Fruit fly (Drosophila melanogaster): ENCODE measurements around the gene CG13733.

Gene CG13733

DNA sequence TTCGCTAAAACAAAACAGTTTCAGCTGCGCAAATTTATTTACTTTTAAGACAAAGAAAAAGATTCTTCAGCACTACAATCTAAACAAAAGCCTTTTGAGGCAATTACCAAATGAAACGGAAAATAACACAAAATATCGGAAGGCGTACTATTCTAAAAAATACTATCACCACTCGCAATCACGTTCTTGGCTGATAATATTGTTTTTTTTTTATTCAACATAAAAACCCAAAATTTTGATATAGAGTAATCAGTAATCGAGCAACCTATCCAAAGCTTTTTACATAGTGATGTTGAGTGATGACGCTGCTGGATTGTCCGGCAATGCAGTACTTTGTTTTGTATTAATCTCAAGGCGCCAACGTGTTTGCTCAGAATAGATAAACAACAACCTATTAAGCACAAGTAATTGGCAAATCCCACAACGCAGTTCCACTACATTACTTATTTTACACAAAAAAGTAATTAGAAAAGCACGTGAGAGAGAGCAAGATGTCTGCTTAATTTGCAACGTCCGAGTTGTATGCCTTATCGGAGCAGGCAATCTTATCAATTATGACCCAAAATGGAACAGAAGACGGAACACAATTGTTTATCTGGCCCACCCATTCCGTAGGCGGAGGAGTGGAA lies 47.7 kb downstream of the CG13733 start (continued):
- TF ChIP-seq ac (GFP tag; optimal IDR thresholded peaks at IDR 0.05): no peak
- no peak for TF ChIP-seq Stat92E (GFP tag; optimal IDR thresholded peaks at IDR 0.05)
- TF ChIP-seq CG15514 (GFP tag; optimal IDR thresholded peaks at IDR 0.05): no peak
- TF ChIP-seq dm (GFP tag; optimal IDR thresholded peaks at IDR 0.05): no peak
- peak; percentile 3 for TF ChIP-seq pho (GFP tag; optimal IDR thresholded peaks at IDR 0.05)
- TF ChIP-seq CG33213 (GFP tag; optimal IDR thresholded peaks at IDR 0.05): peak; percentile 8
- TF ChIP-seq Hey (tag; optimal IDR thresholded peaks at IDR 0.05): no peak
- TF ChIP-seq CG17612 (GFP tag; IDR thresholded peaks at IDR 0.05): no peak
- TF ChIP-seq CG7839 (tag; optimal IDR thresholded peaks at IDR 0.05): peak; percentile 21
- no peak for TF ChIP-seq grau (tag; optimal IDR thresholded peaks at IDR 0.05)
- TF ChIP-seq Rfx (GFP tag; IDR thresholded peaks at IDR 0.05): peak; percentile 33; the same call in 1 of the 2 replicates
- no peak for TF ChIP-seq Rx (GFP tag; IDR thresholded peaks at IDR 0.05)
- TF ChIP-seq dmrt99B (tag; optimal IDR thresholded peaks at IDR 0.05): peak; percentile 13
- TF ChIP-seq CG8281 (tag; optimal IDR thresholded peaks at IDR 0.05): no peak
- no peak for TF ChIP-seq BtbVII (GFP tag; optimal IDR thresholded peaks at IDR 0.05)
- TF ChIP-seq slou (GFP tag; optimal IDR thresholded peaks at IDR 0.05): no peak
- no peak for TF ChIP-seq CG8944 (GFP tag; optimal IDR thresholded peaks at IDR 0.05)
- TF ChIP-seq p53 (GFP tag; optimal IDR thresholded peaks at IDR 0.05): no peak
- peak; percentile 34 for TF ChIP-seq PHDP (tag; optimal IDR thresholded peaks at IDR 0.05)
- peak; percentile 27 for TF ChIP-seq CG2120 (GFP tag; optimal IDR thresholded peaks at IDR 0.05)
- no peak for TF ChIP-seq CG15011 (GFP tag; optimal IDR thresholded peaks at IDR 0.05)
- peak; percentile 26 for TF ChIP-seq Fer3 (tag; optimal IDR thresholded peaks at IDR 0.05)
- peak; percentile 51; the same call in 1 of the 2 replicates for TF ChIP-seq CG14441 (GFP tag; IDR thresholded peaks at IDR 0.05)
- TF ChIP-seq seq (GFP tag; IDR thresholded peaks at IDR 0.05): peak; percentile 24; the same call in 1 of the 2 replicates
- TF ChIP-seq schlank (tag; optimal IDR thresholded peaks at IDR 0.05): no peak
- TF ChIP-seq sug (tag; optimal IDR thresholded peaks at IDR 0.05): peak; percentile 60
- peak; percentile 51 for TF ChIP-seq grn (GFP tag; optimal IDR thresholded peaks at IDR 0.05)
- TF ChIP-seq chm (GFP tag; IDR thresholded peaks at IDR 0.05): no peak
- no peak for TF ChIP-seq CG2712 (tag; optimal IDR thresholded peaks at IDR 0.05)
- no peak for TF ChIP-seq ftz-f1 (GFP tag; optimal IDR thresholded peaks at IDR 0.05)
- no peak for TF ChIP-seq Neu2 (GFP tag; optimal IDR thresholded peaks at IDR 0.05; ENCODE audit: borderline replicate concordance)
- TF ChIP-seq D19B (GFP tag; optimal IDR thresholded peaks at IDR 0.05): peak; percentile 20
- no peak for TF ChIP-seq Sry-β (GFP tag; optimal IDR thresholded peaks at IDR 0.05)
- TF ChIP-seq gcm (GFP tag; optimal IDR thresholded peaks at IDR 0.05): no peak
- TF ChIP-seq bab2 (GFP tag; optimal IDR thresholded peaks at IDR 0.05): peak; percentile 11
- peak; percentile 20 for TF ChIP-seq Meics (GFP tag; optimal IDR thresholded peaks at IDR 0.05)
- TF ChIP-seq CG3407 (GFP tag; optimal IDR thresholded peaks at IDR 0.05): no peak
- TF ChIP-seq Fer2 (tag; optimal IDR thresholded peaks at IDR 0.05): no peak
- no peak for TF ChIP-seq CG5953 (GFP tag; IDR thresholded peaks at IDR 0.05)
- TF ChIP-seq en (GFP tag; optimal IDR thresholded peaks at IDR 0.05): no peak
- TF ChIP-seq dpn (GFP tag; optimal IDR thresholded peaks at IDR 0.05): peak in 1 of 2 experiments; percentile 21
- TF ChIP-seq CG2889 (GFP tag; IDR thresholded peaks at IDR 0.05): no peak
- TF ChIP-seq Side (GFP tag; optimal IDR thresholded peaks at IDR 0.05): no peak
- no peak for TF ChIP-seq Atf6 (GFP tag; IDR thresholded peaks at IDR 0.05)
- peak; percentile 43 for TF ChIP-seq slbo (GFP tag; IDR thresholded peaks at IDR 0.05)
- TF ChIP-seq Bteb2 (GFP tag; optimal IDR thresholded peaks at IDR 0.05): no peak
- TF ChIP-seq bbx (GFP tag; IDR thresholded peaks at IDR 0.05; ENCODE audit: partially characterized antibody): no peak
- peak; percentile 1 for TF ChIP-seq CG17385 (GFP tag; optimal IDR thresholded peaks at IDR 0.05)
- TF ChIP-seq danr (GFP tag; IDR thresholded peaks at IDR 0.05): no peak
- no peak for TF ChIP-seq tna (GFP tag; IDR thresholded peaks at IDR 0.05; ENCODE audit: partially characterized antibody)
